Worm (Caenorhabditis elegans): ENCODE data around the gene npr-17.
"Not testable (repeated sequence)": the region's sequence is repeated elsewhere in the genome, so short reads cannot be mapped to it uniquely, and the experiment has no call there.

npr-17 gene

ce11 chrIII:7972687-7973086 lies 23.6 kb downstream of the npr-17 start:
- no peak for TF ChIP-seq unc-62 (GFP tag; optimal IDR thresholded peaks at IDR 0.05)

- no peak for TF ChIP-seq unc-62 (GFP tag; optimal IDR thresholded peaks at IDR 0.05)
Observed at ce11 chrIII:7972061-7972460, 24.2 kb downstream of the npr-17 start, which contains the start of gene F54H12.5. F54H12.5 (minus strand) TSS chrIII:7972161.

ce11 chrIII:7969121-7969520 lies 27.1 kb downstream of the npr-17 start, which contains the start of the genes F54H12.8 and F54H12.7:
F54H12.8 (minus strand) TSS chrIII:7969221.
F54H12.7 (plus strand) TSS chrIII:7969349.
- no peak for TF ChIP-seq unc-62 (GFP tag; optimal IDR thresholded peaks at IDR 0.05)

ce11 chrIII:7964281-7964680 lies 32.0 kb downstream of the npr-17 start, which contains the start of gene F54H12.2:
F54H12.2 (plus strand) TSS chrIII:7964581.
- TF ChIP-seq unc-62 (GFP tag; optimal IDR thresholded peaks at IDR 0.05), result not testable (repeated sequence)

- not testable (repeated sequence) for TF ChIP-seq unc-62 (GFP tag; optimal IDR thresholded peaks at IDR 0.05)
Observed at ce11 chrIII:7962641-7963040, 33.6 kb downstream of the npr-17 start, which contains the start of gene F54H12.4. F54H12.4 (minus strand) TSS chrIII:7962741.

ce11 chrIII:7958922-7959609 lies 37.2 kb downstream of the npr-17 start, which contains the start of gene F54H12.10:
F54H12.10 (minus strand) TSS chrIII:7958972.
- not testable (repeated sequence) for TF ChIP-seq unc-62 (GFP tag; optimal IDR thresholded peaks at IDR 0.05)

- TF ChIP-seq unc-62 (GFP tag; optimal IDR thresholded peaks at IDR 0.05), result no peak
Observed at ce11 chrIII:7958085-7958484, 38.2 kb downstream of the npr-17 start, which contains the start of gene C29E4.11. C29E4.11 (minus strand) TSS chrIII:7958114.

- no peak for TF ChIP-seq unc-62 (GFP tag; optimal IDR thresholded peaks at IDR 0.05)
Observed at ce11 chrIII:7956965-7957364, 39.3 kb downstream of the npr-17 start, which contains the start of gene C29E4.9. C29E4.9 (minus strand) TSS chrIII:7957065.

- no peak for TF ChIP-seq unc-62 (GFP tag; optimal IDR thresholded peaks at IDR 0.05)
Observed at ce11 chrIII:7953208-7953607, 43.0 kb downstream of the npr-17 start, which contains the start of gene let-754. let-754 (minus strand) TSS chrIII:7953308.

- no peak for TF ChIP-seq unc-62 (GFP tag; optimal IDR thresholded peaks at IDR 0.05)
Observed at ce11 chrIII:7952077-7952765, 44.0 kb downstream of the npr-17 start, which contains the start of gene C29E4.15. C29E4.15 (plus strand) TSS chrIII:7952623.

ce11 chrIII:7950447-7950846 lies 45.8 kb downstream of the npr-17 start:
- TF ChIP-seq unc-62 (GFP tag; optimal IDR thresholded peaks at IDR 0.05), result no peak

ce11 chrIII:7948802-7949201 lies 47.5 kb downstream of the npr-17 start, which contains the start of gene col-90:
col-90 (plus strand) TSS chrIII:7948838.
- no peak for TF ChIP-seq unc-62 (GFP tag; optimal IDR thresholded peaks at IDR 0.05)

ce11 chrIII:7947677-7948076 lies 48.6 kb downstream of the npr-17 start:
- no peak for TF ChIP-seq unc-62 (GFP tag; optimal IDR thresholded peaks at IDR 0.05)

- TF ChIP-seq unc-62 (GFP tag; optimal IDR thresholded peaks at IDR 0.05), result no peak
Observed at ce11 chrIII:7946968-7947491, 49.2 kb downstream of the npr-17 start, which contains the start of gene gsto-1. gsto-1 (minus strand) TSS chrIII:7947018.

ce11 chrIII:7941417-7941816 lies 54.8 kb downstream of the npr-17 start, which contains the start of gene kle-2:
kle-2 (plus strand) TSS chrIII:7941717.
- no peak for TF ChIP-seq unc-62 (GFP tag; optimal IDR thresholded peaks at IDR 0.05)

- no peak for TF ChIP-seq unc-62 (GFP tag; optimal IDR thresholded peaks at IDR 0.05)
Observed at ce11 chrIII:7940819-7941218, 55.4 kb downstream of the npr-17 start, which contains the start of gene C29E4.12. C29E4.12 (plus strand) TSS chrIII:7941151.

Measured in whole organism, dauer.